Worm (Caenorhabditis elegans) whole organism, mixed stage, embryonic: ENCODE data around the gene Y38H8A.4.

Experiments used
- M03D4.4 ChIP-seq: sonication (generic microtip); optimal IDR thresholded peaks from 2 replicates; lab custom pipeline; 2017; ENCODE audit warnings: mild to moderate bottlenecking, missing genetic modification characterization, missing compliant biosample characterization
- ces-1 ChIP-seq: fragments of 150-350 bp; optimal IDR thresholded peaks from 2 replicates; lab custom pipeline; 2014; ENCODE audit warnings: missing biosample characterization, missing genetic modification reagents, missing genetic modification characterization
- lin-13 ChIP-seq: fragments of 150-350 bp; optimal IDR thresholded peaks from 2 replicates; lab custom pipeline; 2014; ENCODE audit warnings: missing biosample characterization, missing genetic modification characterization
- nhr-237 ChIP-seq: fragments of 150-350 bp; optimal IDR thresholded peaks from 2 replicates; lab custom pipeline; 2014; ENCODE audit warnings: missing biosample characterization, missing genetic modification characterization
- ztf-11 ChIP-seq: fragments of 150-350 bp; optimal IDR thresholded peaks from 2 replicates; lab custom pipeline; 2014; ENCODE audit warnings: missing biosample characterization, missing genetic modification characterization

- TF ChIP-seq ztf-11 (tag; lab: Kevin White, UChicago), result no peak
- TF ChIP-seq ces-1 (GFP tag; lab: Kevin White, UChicago), result no peak
- no peak for TF ChIP-seq lin-13 (tag; lab: Kevin White, UChicago)
- no peak for TF ChIP-seq M03D4.4 (tag; lab: Kevin White, UChicago)
- TF ChIP-seq nhr-237 (tag; lab: Kevin White, UChicago), result no peak
These were observed 50.0 kb downstream of the Y38H8A.4 start, which contains the start of gene nol-9 for ce11 chrIV:13422200-13422599.
